Worm (Caenorhabditis elegans): ENCODE results near the gene fbxa-78.
A peak's percentile ranks its signal among the peaks of the same experiment; 100 is the strongest.

fbxa-78 gene

ce11 chrIII:1221995-1222394, 36.3 kb downstream of the fbxa-78 start:
- TF ChIP-seq ceh-18 (tag; optimal IDR thresholded peaks at IDR 0.05) = no peak
- TF ChIP-seq pax-1 (tag; optimal IDR thresholded peaks at IDR 0.05) = no peak
- TF ChIP-seq ceh-22 (tag; optimal IDR thresholded peaks at IDR 0.05) = no peak
- no peak for TF ChIP-seq pros-1 (tag; optimal IDR thresholded peaks at IDR 0.05)
- TF ChIP-seq ceh-24 (tag; optimal IDR thresholded peaks at IDR 0.05) = no peak
- TF ChIP-seq elt-2 (tag; optimal IDR thresholded peaks at IDR 0.05) = peak; percentile 61
- TF ChIP-seq mec-3 (tag; optimal IDR thresholded peaks at IDR 0.05; ENCODE audit: borderline replicate concordance) = no peak
- no peak for TF ChIP-seq ref-2 (tag; optimal IDR thresholded peaks at IDR 0.05)

- TF ChIP-seq ceh-30 (tag; optimal IDR thresholded peaks at IDR 0.05) = no peak
- TF ChIP-seq pax-1 (tag; optimal IDR thresholded peaks at IDR 0.05) = peak; percentile 30
- peak; percentile 85 for TF ChIP-seq elt-2 (tag; optimal IDR thresholded peaks at IDR 0.05)
Measured at ce11 chrIII:1220012-1220411, 38.2 kb downstream of the fbxa-78 start.

ce11 chrIII:1218998-1219397, 39.3 kb downstream of the fbxa-78 start:
- TF ChIP-seq odd-2 (tag; optimal IDR thresholded peaks at IDR 0.05) (no peak), pqm-1 (tag; optimal IDR thresholded peaks at IDR 0.05) (no peak), pax-1 (tag; optimal IDR thresholded peaks at IDR 0.05) (no peak), ceh-45 (GFP tag; IDR thresholded peaks at IDR 0.05) (no peak), hlh-15 (tag; optimal IDR thresholded peaks at IDR 0.05) (no peak), sox-4 (tag; optimal IDR thresholded peaks at IDR 0.05) (no peak), lin-11 (tag; optimal IDR thresholded peaks at IDR 0.05) (no peak), unc-86 (tag; optimal IDR thresholded peaks at IDR 0.05) (no peak), elt-4 (tag; optimal IDR thresholded peaks at IDR 0.05) (no peak), K09A11.1 (tag; optimal IDR thresholded peaks at IDR 0.05; ENCODE audit: insufficient read depth) (no peak), hlh-6 (tag; optimal IDR thresholded peaks at IDR 0.05) (no peak), rnt-1 (tag; optimal IDR thresholded peaks at IDR 0.05) (no peak), dve-1 (tag; optimal IDR thresholded peaks at IDR 0.05) (no peak), fkh-10 (GFP tag; optimal IDR thresholded peaks at IDR 0.05) (no peak), sox-2 (GFP tag; IDR thresholded peaks at IDR 0.05) (no peak), hlh-13 (GFP tag; optimal IDR thresholded peaks at IDR 0.05) (no peak), unc-3 (GFP tag; conservative IDR thresholded peaks at IDR 0.05) (no peak), unc-3 (tag; optimal IDR thresholded peaks at IDR 0.05) (no peak), ceh-6 (GFP tag; optimal IDR thresholded peaks at IDR 0.05) (no peak), nhr-232 (tag; optimal IDR thresholded peaks at IDR 0.05) (no peak)

- TF ChIP-seq pros-1 (tag; optimal IDR thresholded peaks at IDR 0.05) (no peak), dve-1 (tag; optimal IDR thresholded peaks at IDR 0.05) (peak; percentile 13), pat-9 (tag; optimal IDR thresholded peaks at IDR 0.05) (peak; percentile 9), lin-11 (tag; optimal IDR thresholded peaks at IDR 0.05) (peak; percentile 51), madf-2 (tag; optimal IDR thresholded peaks at IDR 0.05) (no peak), unc-86 (tag; optimal IDR thresholded peaks at IDR 0.05) (peak; percentile 16), nfya-1 (tag; optimal IDR thresholded peaks at IDR 0.05) (no peak), ahr-1 (tag; optimal IDR thresholded peaks at IDR 0.05) (no peak), pqm-1 (tag; optimal IDR thresholded peaks at IDR 0.05) (no peak), T23F11.4 (GFP tag; optimal IDR thresholded peaks at IDR 0.05) (no peak), lim-6 (tag; optimal IDR thresholded peaks at IDR 0.05) (no peak), Y22D7AL.16 (tag; optimal IDR thresholded peaks at IDR 0.05) (no peak), ama-1 (optimal IDR thresholded peaks at IDR 0.05) (no peak), zip-5 (tag; optimal IDR thresholded peaks at IDR 0.05) (peak; percentile 11), fax-1 (tag; optimal IDR thresholded peaks at IDR 0.05) (no peak), hlh-15 (tag; optimal IDR thresholded peaks at IDR 0.05) (no peak), che-1 (tag; optimal IDR thresholded peaks at IDR 0.05) (peak; percentile 69), ceh-9 (tag; optimal IDR thresholded peaks at IDR 0.05) (no peak), ceh-18 (tag; optimal IDR thresholded peaks at IDR 0.05) (peak; percentile 25), mec-3 (tag; optimal IDR thresholded peaks at IDR 0.05; ENCODE audit: borderline replicate concordance) (no peak), sdc-2 (tag; optimal IDR thresholded peaks at IDR 0.05) (peak; percentile 28), ceh-34 (tag; optimal IDR thresholded peaks at IDR 0.05) (peak; percentile 30), ceh-48 (tag; optimal IDR thresholded peaks at IDR 0.05) (no peak), gmeb-2 (tag; optimal IDR thresholded peaks at IDR 0.05) (peak; percentile 15), fkh-6 (tag; optimal IDR thresholded peaks at IDR 0.05) (peak; percentile 31), syd-9 (tag; optimal IDR thresholded peaks at IDR 0.05) (no peak), ceh-2 (tag; optimal IDR thresholded peaks at IDR 0.05) (peak; percentile 32), elt-2 (tag; optimal IDR thresholded peaks at IDR 0.05) (peak; percentile 32), C08G9.2 (tag; optimal IDR thresholded peaks at IDR 0.05) (no peak), unc-3 (GFP tag; conservative IDR thresholded peaks at IDR 0.05) (no peak), unc-3 (tag; optimal IDR thresholded peaks at IDR 0.05) (no peak)
Measured at ce11 chrIII:1218221-1218620, 40.0 kb downstream of the fbxa-78 start.
